Fruit fly (Drosophila melanogaster) whole organism, embryonic: Measurements from ENCODE around the gene CG2909.
A peak's percentile ranks its signal among the peaks of the same experiment; 100 is the strongest.

ENCODE experiments used
- B-H1 ChIP-seq: fragments of 200-800 bp; sonication (Bioruptor generic); IDR thresholded peaks from 3 replicates; pipeline ENCODE4 v1.3.6; 2022; ENCODE audit warnings: missing biosample characterization, missing genetic modification characterization
- CG10147 ChIP-seq: fragments of 200-800 bp; sonication (Bioruptor generic); optimal IDR thresholded peaks from 2 replicates; lab custom pipeline; 2019; ENCODE audit warnings: missing biosample characterization, mild to moderate bottlenecking, missing genetic modification characterization, moderate library complexity
- CG1024 ChIP-seq: fragments of 200-800 bp; sonication (Bioruptor generic); IDR thresholded peaks from 2 replicates; pipeline ENCODE4 v1.3.6; 2022; ENCODE audit warnings: missing biosample characterization, missing genetic modification characterization
- CG10321 ChIP-seq: fragments of 200-800 bp; sonication (Bioruptor generic); IDR thresholded peaks from 2 replicates; pipeline ENCODE4 v1.3.6; 2022; ENCODE audit warnings: missing biosample characterization, missing genetic modification characterization
- CG12104 ChIP-seq: fragments of 200-800 bp; sonication (Bioruptor generic); optimal IDR thresholded peaks from 3 replicates; lab custom pipeline; 2016; ENCODE audit warnings: missing biosample characterization, missing genetic modification characterization
- CG12155 ChIP-seq: fragments of 200-800 bp; sonication (Bioruptor generic); optimal IDR thresholded peaks from 3 replicates; lab custom pipeline; 2016; ENCODE audit warnings: missing biosample characterization, missing genetic modification characterization
- CG12744 ChIP-seq: fragments of 200-800 bp; sonication (Bioruptor generic); optimal IDR thresholded peaks from 2 replicates; lab custom pipeline; 2016; ENCODE audit warnings: missing biosample characterization, missing genetic modification characterization
- CG13894 ChIP-seq: fragments of 200-800 bp; sonication (Bioruptor generic); optimal IDR thresholded peaks from 3 replicates; lab custom pipeline; 2018; ENCODE audit warnings: missing biosample characterization, mild to moderate bottlenecking, missing genetic modification characterization, moderate library complexity
- CG14667 ChIP-seq: fragments of 200-800 bp; sonication (Bioruptor generic); IDR thresholded peaks from 2 replicates; pipeline ENCODE4 v1.3.6; 2022; ENCODE audit warnings: missing biosample characterization, missing genetic modification characterization
- CG14860 ChIP-seq: fragments of 200-800 bp; sonication (Bioruptor generic); IDR thresholded peaks from 3 replicates; pipeline ENCODE4 v1.3.6; 2022; ENCODE audit warnings: missing biosample characterization, missing genetic modification characterization; ENCODE audit not compliant: partially characterized antibody
- CG16779 ChIP-seq: fragments of 200-800 bp; sonication (Bioruptor generic); IDR thresholded peaks from 2 replicates; pipeline ENCODE4 v1.3.6; 2022; ENCODE audit warnings: missing biosample characterization, missing genetic modification characterization
- CG17328 ChIP-seq: fragments of 200-800 bp; sonication (Bioruptor generic); IDR thresholded peaks from 2 replicates; pipeline ENCODE4 v1.3.6; 2022; ENCODE audit warnings: missing biosample characterization, missing genetic modification characterization
- CG17359 ChIP-seq: fragments of 200-800 bp; sonication (Bioruptor generic); optimal IDR thresholded peaks from 3 replicates; lab custom pipeline; 2018; ENCODE audit warnings: missing biosample characterization, mild to moderate bottlenecking, missing genetic modification characterization, moderate library complexity
- CG2120 ChIP-seq: fragments of 200-800 bp; sonication (Bioruptor generic); optimal IDR thresholded peaks from 3 replicates; lab custom pipeline; 2016; ENCODE audit warnings: missing biosample characterization, missing genetic modification characterization
- CG2889 ChIP-seq: fragments of 200-800 bp; sonication (Bioruptor generic); IDR thresholded peaks from 3 replicates; pipeline ENCODE4 v1.3.6; 2022; ENCODE audit warnings: missing biosample characterization, missing genetic modification characterization
- CG31388 ChIP-seq: fragments of 200-800 bp; sonication (Bioruptor generic); optimal IDR thresholded peaks from 2 replicates; lab custom pipeline; 2016; ENCODE audit warnings: missing biosample characterization, missing genetic modification characterization
- CG7357 ChIP-seq: fragments of 200-800 bp; sonication (Bioruptor generic); IDR thresholded peaks from 3 replicates; pipeline ENCODE4 v1.3.6; 2022; ENCODE audit warnings: missing biosample characterization, missing genetic modification characterization
- CG7963 ChIP-seq: fragments of 200-800 bp; sonication (Bioruptor generic); IDR thresholded peaks from 3 replicates; pipeline ENCODE4 v1.3.6; 2022; ENCODE audit warnings: missing biosample characterization, missing genetic modification characterization; ENCODE audit not compliant: partially characterized antibody
- CG8478 ChIP-seq: fragments of >200 bp; optimal IDR thresholded peaks from 2 replicates; lab custom pipeline; 2018
- CG8765 ChIP-seq: fragments of 200-800 bp; sonication (Bioruptor generic); IDR thresholded peaks from 2 replicates; pipeline ENCODE4 v1.3.6; 2022; ENCODE audit warnings: missing biosample characterization, missing genetic modification characterization
- CTCF ChIP-seq: fragments of 200-800 bp; sonication (Bioruptor generic); optimal IDR thresholded peaks from 2 replicates; lab custom pipeline; 2017; ENCODE audit warnings: missing biosample characterization, mild to moderate bottlenecking, missing genetic modification characterization, moderate library complexity
- Dfd ChIP-seq, 2 experiments: fragments of >200 bp; optimal IDR thresholded peaks; 2 replicates each; lab custom pipeline; 2017; ENCODE audit warnings: missing biosample characterization in 2 of 2, missing genetic modification characterization in 2 of 2
- Doc2 ChIP-seq: fragments of 200-800 bp; sonication (Bioruptor generic); IDR thresholded peaks from 2 replicates; pipeline ENCODE4 v1.3.6; 2022; ENCODE audit warnings: missing biosample characterization, missing genetic modification characterization
- Dp ChIP-seq: fragments of 200-800 bp; sonication (Bioruptor generic); optimal IDR thresholded peaks from 2 replicates; lab custom pipeline; 2018; ENCODE audit warnings: missing biosample characterization, mild to moderate bottlenecking, missing genetic modification characterization, moderate library complexity
- ERR ChIP-seq: fragments of 200-800 bp; sonication (Bioruptor generic); optimal IDR thresholded peaks from 2 replicates; lab custom pipeline; 2016; ENCODE audit warnings: missing biosample characterization, missing genetic modification characterization
- Ets65A ChIP-seq: fragments of 200-800 bp; sonication (Bioruptor generic); peaks from one replicate; lab custom pipeline; 2016; ENCODE audit warnings: missing biosample characterization, missing genetic modification characterization
- HHEX ChIP-seq: fragments of 200-800 bp; sonication (Bioruptor generic); optimal IDR thresholded peaks from 3 replicates; lab custom pipeline; 2017; ENCODE audit warnings: missing biosample characterization, mild to moderate bottlenecking, missing genetic modification characterization, missing genetic modification reagents
- Hmx ChIP-seq: fragments of 200-800 bp; sonication (Bioruptor generic); optimal IDR thresholded peaks from 2 replicates; lab custom pipeline; 2016; ENCODE audit warnings: missing biosample characterization, missing genetic modification characterization
- Max ChIP-seq: fragments of 200-800 bp; sonication (Bioruptor generic); optimal IDR thresholded peaks from 2 replicates; lab custom pipeline; 2016; ENCODE audit warnings: missing biosample characterization, mild to moderate bottlenecking, missing genetic modification characterization
- Nf-YC ChIP-seq: fragments of 200-800 bp; optimal IDR thresholded peaks from 3 replicates; lab custom pipeline; 2019; ENCODE audit warnings: missing biosample characterization, mild to moderate bottlenecking, missing genetic modification characterization, moderate library complexity
- NfI ChIP-seq: fragments of 200-800 bp; sonication (Bioruptor generic); optimal IDR thresholded peaks from 3 replicates; lab custom pipeline; 2018; ENCODE audit warnings: missing biosample characterization, mild to moderate bottlenecking, missing genetic modification characterization, moderate library complexity
- Side ChIP-seq: fragments of 200-800 bp; sonication (Bioruptor generic); optimal IDR thresholded peaks from 2 replicates; lab custom pipeline; 2016; ENCODE audit warnings: missing biosample characterization, missing genetic modification characterization
- YL-1 ChIP-seq: fragments of 200-800 bp; sonication (Bioruptor generic); optimal IDR thresholded peaks from 3 replicates; lab custom pipeline; 2017; ENCODE audit warnings: missing biosample characterization, mild to moderate bottlenecking, missing genetic modification characterization
- br ChIP-seq: fragments of >200 bp; optimal IDR thresholded peaks from 2 replicates; lab custom pipeline; 2017
- bsh ChIP-seq, 2 experiments: fragments of 200-800 bp; sonication (Bioruptor generic); optimal IDR thresholded peaks; 2 replicates each; lab custom pipeline; 2017 to 2018; ENCODE audit warnings: mild to moderate bottlenecking in 2 of 2, missing biosample characterization in 2 of 2, missing genetic modification characterization in 2 of 2, moderate library complexity in 1 of 2
- dati ChIP-seq: fragments of 200-800 bp; sonication (Bioruptor generic); IDR thresholded peaks from 2 replicates; pipeline ENCODE4 v1.3.6; 2022; ENCODE audit warnings: missing biosample characterization, missing genetic modification characterization
- exex ChIP-seq: fragments of 200-800 bp; sonication (Bioruptor generic); optimal IDR thresholded peaks from 4 replicates; lab custom pipeline; 2018; ENCODE audit warnings: missing biosample characterization, mild to moderate bottlenecking, missing genetic modification characterization, moderate library complexity
- gce ChIP-seq: fragments of 200-800 bp; sonication (Bioruptor generic); IDR thresholded peaks from 3 replicates; pipeline ENCODE4 v1.3.6; 2022; ENCODE audit warnings: missing biosample characterization, missing genetic modification characterization
- gcm ChIP-seq: fragments of 200-800 bp; sonication (Bioruptor generic); optimal IDR thresholded peaks from 2 replicates; lab custom pipeline; 2019; ENCODE audit warnings: missing biosample characterization, mild to moderate bottlenecking, missing genetic modification characterization, moderate library complexity
- inv ChIP-seq: fragments of 200-800 bp; sonication (Bioruptor generic); IDR thresholded peaks from 2 replicates; pipeline ENCODE4 v1.3.6; 2022; ENCODE audit warnings: missing biosample characterization, missing genetic modification characterization; ENCODE audit not compliant: partially characterized antibody
- jing ChIP-seq: fragments of 200-800 bp; sonication (Bioruptor generic); optimal IDR thresholded peaks from 2 replicates; lab custom pipeline; 2018; ENCODE audit warnings: missing biosample characterization, mild to moderate bottlenecking, missing genetic modification characterization
- lilli ChIP-seq: fragments of 200-800 bp; sonication (Bioruptor generic); optimal IDR thresholded peaks from 3 replicates; lab custom pipeline; 2016; ENCODE audit warnings: missing biosample characterization, missing genetic modification characterization
- otp ChIP-seq: fragments of 200-800 bp; sonication (Bioruptor generic); IDR thresholded peaks from 3 replicates; pipeline ENCODE4, ENCODE4 v1.3.6; 2022; ENCODE audit warnings: missing biosample characterization, missing genetic modification characterization
- pan ChIP-seq, 4 experiments: fragments of >200 bp in 3 of 4; fragments of 200-800 bp in 1 of 4; sonication (Bioruptor generic) in 1 of 4; optimal IDR thresholded peaks in 3 of 4; IDR thresholded peaks in 1 of 4; 2 replicates each; pipeline versions ENCODE4 v1.3.6 to Lab custom; 2017 to 2022; ENCODE audit warnings: missing biosample characterization in 2 of 4, missing genetic modification characterization in 2 of 4, mixed read lengths in 1 of 4
- psq ChIP-seq: fragments of 200-800 bp; sonication (Bioruptor generic); optimal IDR thresholded peaks from 2 replicates; lab custom pipeline; 2017; ENCODE audit warnings: missing biosample characterization, missing genetic modification characterization
- pum ChIP-seq: fragments of 200-800 bp; sonication (Bioruptor generic); optimal IDR thresholded peaks from 2 replicates; lab custom pipeline; 2016; ENCODE audit warnings: missing biosample characterization, missing genetic modification characterization
- ranshi ChIP-seq: fragments of 200-800 bp; sonication (Bioruptor generic); IDR thresholded peaks from 2 replicates; pipeline ENCODE4 v1.3.6; 2022; ENCODE audit warnings: missing biosample characterization, missing genetic modification characterization
- sug ChIP-seq: fragments of 200-800 bp; optimal IDR thresholded peaks from 2 replicates; lab custom pipeline; 2019; ENCODE audit warnings: missing biosample characterization, mild to moderate bottlenecking, missing genetic modification characterization, moderate library complexity
- usp ChIP-seq: fragments of >200 bp; optimal IDR thresholded peaks from 2 replicates; lab custom pipeline; 2017; ENCODE audit warnings: missing biosample characterization, missing genetic modification characterization
- wor ChIP-seq: fragments of 200-800 bp; sonication (Bioruptor generic); IDR thresholded peaks from 2 replicates; pipeline ENCODE4 v1.3.6; 2022; ENCODE audit warnings: missing biosample characterization, missing genetic modification characterization
- zf30C ChIP-seq: fragments of 200-800 bp; sonication (Bioruptor generic); optimal IDR thresholded peaks from 3 replicates; lab custom pipeline; 2018; ENCODE audit warnings: missing biosample characterization, mild to moderate bottlenecking, missing genetic modification characterization
- zfh1 ChIP-seq: fragments of 200-800 bp; sonication (Bioruptor generic); IDR thresholded peaks from 3 replicates; pipeline ENCODE4 v1.3.6; 2022; ENCODE audit warnings: missing biosample characterization, missing genetic modification characterization

CG2909 gene

dm6 chrX:10365748-10366415 is 39.6 kb downstream of the CG2909 start (continued):
- TF ChIP-seq dati (GFP tag; lab: Robert Waterston, UW) (no peak), pum (GFP tag; lab: Kevin White, UChicago) (no peak), CG8765 (no peak), CG17328 (GFP tag; lab: Robert Waterston, UW) (no peak), CG12744 (GFP tag; lab: Kevin White, UChicago) (no peak), B-H1 (GFP tag; lab: Robert Waterston, UW) (no peak), CG13894 (tag; lab: Kevin White, UChicago) (peak; percentile 31), CG14667 (GFP tag; lab: Robert Waterston, UW) (no peak), zf30C (GFP tag; lab: Kevin White, UChicago) (no peak), CG1024 (GFP tag; lab: Robert Waterston, UW) (no peak), CG2889 (GFP tag; lab: Robert Waterston, UW) (no peak), Doc2 (GFP tag; lab: Robert Waterston, UW) (no peak), psq (GFP tag; lab: Kevin White, UChicago) (no peak), otp (GFP tag; lab: Robert Waterston, UW) (no peak), sug (tag; lab: Kevin White, UChicago) (peak; percentile 49), CTCF (GFP tag; lab: Kevin White, UChicago) (no peak), CG10321 (GFP tag; lab: Robert Waterston, UW) (no peak), gcm (peak; percentile 10), br (lab: Kevin White, UChicago) (no peak), gce (0 out of 3 replicates have a peak, but pooled peaks have one; percentile 21), NfI (GFP tag; lab: Kevin White, UChicago) (no peak), CG8478 (peak; percentile 94), wor (GFP tag; lab: Robert Waterston, UW) (no peak), CG16779 (GFP tag; lab: Robert Waterston, UW) (no peak), CG14860 (peak; percentile 95), Max (GFP tag; lab: Kevin White, UChicago) (no peak), CG12104 (GFP tag; lab: Kevin White, UChicago) (no peak), ranshi (GFP tag; lab: Robert Waterston, UW) (no peak), inv (GFP tag; lab: Robert Waterston, UW) (peak; percentile 83), Nf-YC (tag; lab: Kevin White, UChicago) (peak; percentile 46), YL-1 (GFP tag; lab: Kevin White, UChicago) (peak; percentile 62), lilli (GFP tag; lab: Kevin White, UChicago) (peak; percentile 13), CG7357 (GFP tag; lab: Robert Waterston, UW) (no peak), bsh (GFP tag; optimal IDR thresholded peaks at IDR 0.05; lab: Kevin White, UChicago) (no peak), jing (GFP tag; lab: Kevin White, UChicago) (no peak), Dp (GFP tag; lab: Kevin White, UChicago) (peak; percentile 68), CG31388 (no peak), pan (optimal IDR thresholded peaks at IDR 0.05; lab: Kevin White, UChicago) (no peak), pan (GFP tag; optimal IDR thresholded peaks at IDR 0.05 in 1 of 2, IDR thresholded peaks at IDR 0.05 in 1 of 2) (no peak), Ets65A (GFP tag; lab: Kevin White, UChicago) (no peak), exex (tag; lab: Kevin White, UChicago) (peak; percentile 17), CG12155 (GFP tag; lab: Kevin White, UChicago) (no peak), CG2120 (GFP tag; lab: Kevin White, UChicago) (no peak), CG7963 (GFP tag; lab: Robert Waterston, UW) (peak; percentile 96), Hmx (GFP tag; lab: Kevin White, UChicago) (no peak), HHEX (GFP tag; lab: Kevin White, UChicago) (peak; percentile 42), CG17359 (tag; lab: Kevin White, UChicago) (no peak), ERR (GFP tag; lab: Kevin White, UChicago) (no peak), zfh1 (0 out of 3 replicates have a peak, but pooled peaks have one; percentile 37), Side (peak; percentile 41), CG10147 (GFP tag; lab: Kevin White, UChicago) (no peak), usp (GFP tag; lab: Kevin White, UChicago) (no peak), Dfd (GFP tag; optimal IDR thresholded peaks at IDR 0.05; lab: Kevin White, UChicago) (no peak)
